Fruit fly (Drosophila melanogaster): Measurements from ENCODE around the gene Amt.
A peak's percentile ranks its signal among the peaks of the same experiment; 100 is the strongest.

The Amt gene

DNA sequence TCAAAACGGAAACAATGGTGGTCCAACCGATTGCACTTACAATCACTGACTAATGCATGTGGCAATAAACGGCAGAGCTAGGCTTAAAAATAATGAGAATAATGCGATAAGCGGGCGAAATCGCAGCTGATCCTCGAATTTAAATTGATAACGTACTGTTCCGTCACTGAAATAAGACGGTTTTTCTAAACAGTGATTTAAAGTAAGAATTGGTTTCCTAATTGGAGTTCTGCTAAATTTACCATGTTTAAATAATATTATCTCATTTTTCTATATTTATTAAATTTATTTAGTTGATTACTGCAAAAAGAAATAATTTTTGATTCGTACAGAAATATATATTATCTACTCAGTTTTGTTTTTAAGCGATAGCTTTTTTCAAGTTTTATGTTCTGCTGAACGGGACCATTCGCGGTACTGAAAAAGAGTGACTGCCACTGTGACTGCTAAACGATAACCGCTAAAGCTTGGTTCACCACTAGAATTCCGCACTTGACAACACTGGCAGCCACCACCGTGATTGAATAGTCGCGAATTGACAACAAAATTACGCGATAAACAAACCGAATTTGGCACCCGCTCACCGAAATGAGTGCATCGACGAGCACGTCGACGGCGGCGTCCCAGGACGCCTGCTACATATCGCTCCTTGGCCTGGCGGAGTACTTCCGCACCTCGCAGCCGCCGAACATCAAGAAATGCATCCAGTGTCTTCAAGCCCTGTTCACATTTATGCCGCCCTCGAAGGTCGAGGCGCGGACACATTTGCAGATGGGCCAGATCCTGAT lies 40.0 kb downstream of the Amt start, which contains the start of the genes Spn88Eb and Mau2 (continued):
- TF ChIP-seq CG2129 (GFP tag; IDR thresholded peaks at IDR 0.05; ENCODE audit: partially characterized antibody) (no peak; the same call in 1 of the 2 replicates), HLH54F (GFP tag; optimal IDR thresholded peaks at IDR 0.05) (peak; percentile 64), TFAM (GFP tag; optimal IDR thresholded peaks at IDR 0.05) (no peak), btn (GFP tag; optimal IDR thresholded peaks at IDR 0.05) (no peak), CG13287 (GFP tag; IDR thresholded peaks at IDR 0.05; ENCODE audit: partially characterized antibody) (peak; percentile 79), tx (GFP tag; optimal IDR thresholded peaks at IDR 0.05) (peak; percentile 9), ara (GFP tag; IDR thresholded peaks at IDR 0.05) (peak; percentile 43; the same call in 1 of the 2 replicates), H15 (GFP tag; IDR thresholded peaks at IDR 0.05) (peak; percentile 61; the same call in 2 of the 3 replicates), Hsf (GFP tag; optimal IDR thresholded peaks at IDR 0.05) (peak; percentile 49), CG32772 (GFP tag; IDR thresholded peaks at IDR 0.05) (peak; percentile 57; the same call in 1 of the 2 replicates), Sox100B (GFP tag; optimal IDR thresholded peaks at IDR 0.05) (no peak), dmrt99B (tag; optimal IDR thresholded peaks at IDR 0.05) (no peak), slbo (GFP tag; IDR thresholded peaks at IDR 0.05) (peak; percentile 91), da (GFP tag; optimal IDR thresholded peaks at IDR 0.05) (no peak), NfI (GFP tag; optimal IDR thresholded peaks at IDR 0.05) (peak; percentile 73), Ravus (GFP tag; IDR thresholded peaks at IDR 0.05) (peak; percentile 32), Atf6 (GFP tag; IDR thresholded peaks at IDR 0.05) (0 out of 2 replicates have a peak, but pooled peaks have one; percentile 31), Lhr (GFP tag; optimal IDR thresholded peaks at IDR 0.05) (peak; percentile 34), grau (tag; optimal IDR thresholded peaks at IDR 0.05) (peak; percentile 66), dmrt11E (tag; optimal IDR thresholded peaks at IDR 0.05) (no peak), CG10366 (GFP tag; IDR thresholded peaks at IDR 0.05) (peak; percentile 74), jing (GFP tag; optimal IDR thresholded peaks at IDR 0.05) (no peak), Aef1 (GFP tag; IDR thresholded peaks at IDR 0.05) (peak; percentile 69), CG8359 (GFP tag; optimal IDR thresholded peaks at IDR 0.05; ENCODE audit: borderline replicate concordance) (no peak), CrebB (tag; optimal IDR thresholded peaks at IDR 0.05) (peak; percentile 22), kah (GFP tag; optimal IDR thresholded peaks at IDR 0.05) (peak; percentile 4), pan (optimal IDR thresholded peaks at IDR 0.05) (no peak), pan (GFP tag; optimal IDR thresholded peaks at IDR 0.05 in 1 of 2, IDR thresholded peaks at IDR 0.05 in 1 of 2) (peak in 1 of 2 experiments; percentile 72), sr (GFP tag; IDR thresholded peaks at IDR 0.05) (0 out of 3 replicates have a peak, but pooled peaks have one; percentile 5), CG11560 (tag; IDR thresholded peaks at IDR 0.05) (0 out of 3 replicates have a peak, but pooled peaks have one; percentile 47), Dfd (GFP tag; optimal IDR thresholded peaks at IDR 0.05) (no peak), CG14050 (GFP tag; IDR thresholded peaks at IDR 0.05) (peak; percentile 34; the same call in 2 of the 3 replicates), vfl (GFP tag; optimal IDR thresholded peaks at IDR 0.05) (peak; percentile 45), tup (GFP tag; optimal IDR thresholded peaks at IDR 0.05) (peak; percentile 24), CG5245 (GFP tag; optimal IDR thresholded peaks at IDR 0.05) (peak; percentile 55), Atf-2 (GFP tag; optimal IDR thresholded peaks at IDR 0.05) (no peak), CG4360 (GFP tag; IDR thresholded peaks at IDR 0.05) (no peak), CG6683 (GFP tag; optimal IDR thresholded peaks at IDR 0.05) (peak; percentile 23), MBD-R2 (GFP tag; IDR thresholded peaks at IDR 0.05) (peak; percentile 97), CG31388 (GFP tag; optimal IDR thresholded peaks at IDR 0.05) (no peak), CG8281 (tag; optimal IDR thresholded peaks at IDR 0.05) (no peak), CG2678 (tag; optimal IDR thresholded peaks at IDR 0.05) (no peak), esg (GFP tag; conservative IDR thresholded peaks at IDR 0.05) (0 out of 2 replicates have a peak, but pooled peaks have one; percentile 16), Nf-YB (GFP tag; optimal IDR thresholded peaks at IDR 0.05) (no peak), gcm2 (GFP tag; optimal IDR thresholded peaks at IDR 0.05) (no peak), zf30C (GFP tag; optimal IDR thresholded peaks at IDR 0.05) (no peak), scrt (GFP tag; optimal IDR thresholded peaks at IDR 0.05) (no peak), CG2202 (tag; optimal IDR thresholded peaks at IDR 0.05) (no peak), klu (GFP tag; IDR thresholded peaks at IDR 0.05) (peak; percentile 69)

Data from whole organism, embryonic.